Worm (Caenorhabditis elegans) whole organism, L4/young adult: ENCODE results near the gene Y4C6B.3.

Experiments used
- W03F9.2 ChIP-seq: fragments of 150-350 bp; optimal IDR thresholded peaks from 2 replicates; lab custom pipeline; 2014; ENCODE audit warnings: missing biosample characterization, missing genetic modification characterization
- dao-5 ChIP-seq: sonication (generic microtip); optimal IDR thresholded peaks from 2 replicates; lab custom pipeline; 2016; ENCODE audit warnings: missing genotype, missing genetic modification characterization, moderate library complexity, missing compliant biosample characterization
- him-1 ChIP-seq: sonication (generic microtip); optimal IDR thresholded peaks from 2 replicates; lab custom pipeline; 2016; ENCODE audit warnings: missing genotype, missing genetic modification reagents, missing genetic modification characterization, missing compliant biosample characterization

DNA sequence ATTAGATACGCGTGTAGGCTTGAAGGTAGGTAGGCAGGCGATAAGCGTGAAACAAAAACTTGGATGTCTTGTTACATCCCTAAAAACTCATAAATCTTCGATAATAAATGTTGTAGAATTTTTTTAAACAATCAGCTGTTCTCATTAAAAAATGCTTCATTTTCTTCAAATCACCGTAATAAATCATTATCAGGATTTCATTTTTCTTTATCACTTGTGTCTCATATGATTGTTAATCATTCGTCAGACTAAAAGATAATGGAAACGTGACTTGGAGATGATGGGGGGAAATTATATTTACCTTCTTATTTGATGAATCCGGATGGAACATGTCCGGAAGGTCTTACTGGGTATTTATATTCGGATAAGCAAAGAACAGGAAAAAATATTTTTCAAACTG is 1.2 kb downstream of the Y4C6B.3 start:
- TF ChIP-seq him-1 (tag; lab: Kevin White, UChicago) (no peak), dao-5 (no peak), W03F9.2 (tag; lab: Kevin White, UChicago) (no peak)
